Fruit fly (Drosophila melanogaster): Measurements from ENCODE around the gene CG31342.

The CG31342 gene

DNA sequence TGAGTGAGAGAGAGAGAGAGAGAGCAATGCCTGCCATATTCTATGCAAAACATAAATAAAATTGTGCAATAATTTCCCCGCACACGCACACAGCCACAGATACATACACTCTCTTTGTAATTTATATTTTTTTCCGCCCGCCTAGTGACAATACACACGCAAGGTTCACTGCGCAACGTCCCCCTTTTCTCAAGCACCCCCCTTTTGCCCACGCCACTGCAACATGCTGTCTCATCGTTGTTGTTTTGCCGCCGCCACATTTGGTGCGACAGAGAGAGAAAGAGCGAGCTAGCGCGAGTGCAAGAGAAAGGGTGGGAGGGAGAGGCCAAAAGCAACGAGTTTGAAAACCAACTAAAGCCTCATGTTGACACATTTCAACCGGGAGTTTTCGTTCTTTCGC is 26.5 kb downstream of the CG31342 start (continued):
- TF ChIP-seq Poxn (GFP tag; IDR thresholded peaks at IDR 0.05) (no peak), shn (GFP tag; optimal IDR thresholded peaks at IDR 0.05) (peak; percentile 22), eyg (GFP tag; optimal IDR thresholded peaks at IDR 0.05) (peak; percentile 66), repo (GFP tag; optimal IDR thresholded peaks at IDR 0.05) (peak; percentile 47), zfh1 (GFP tag; IDR thresholded peaks at IDR 0.05) (peak; percentile 75; the same call in 2 of the 3 replicates), HLH54F (GFP tag; optimal IDR thresholded peaks at IDR 0.05) (peak; percentile 55), CG10654 (GFP tag; optimal IDR thresholded peaks at IDR 0.05) (peak; percentile 16), CG43689 (GFP tag; IDR thresholded peaks at IDR 0.05) (peak; percentile 50; the same call in 1 of the 2 replicates), da (GFP tag; optimal IDR thresholded peaks at IDR 0.05) (peak; percentile 38), CG15269 (tag; optimal IDR thresholded peaks at IDR 0.05) (no peak), CG6689 (GFP tag; IDR thresholded peaks at IDR 0.05) (peak; percentile 53; the same call in 1 of the 2 replicates), HmgD (GFP tag; optimal IDR thresholded peaks at IDR 0.05) (peak; percentile 36), CG30020 (tag; optimal IDR thresholded peaks at IDR 0.05) (no peak), amos (GFP tag; IDR thresholded peaks at IDR 0.05; ENCODE audit: partially characterized antibody) (no peak), CG9609 (GFP tag; optimal IDR thresholded peaks at IDR 0.05) (peak; percentile 49), ato (GFP tag; IDR thresholded peaks at IDR 0.05; ENCODE audit: partially characterized antibody) (no peak), run (tag; optimal IDR thresholded peaks at IDR 0.05) (no peak), CG16779 (GFP tag; IDR thresholded peaks at IDR 0.05) (peak; percentile 57; the same call in 1 of the 2 replicates), z (GFP tag; IDR thresholded peaks at IDR 0.05) (no peak), CG18011 (GFP tag; optimal IDR thresholded peaks at IDR 0.05) (no peak), sr (GFP tag; IDR thresholded peaks at IDR 0.05) (peak; percentile 74; the same call in 2 of the 3 replicates), CG8388 (GFP tag; optimal IDR thresholded peaks at IDR 0.05) (no peak), Six4 (GFP tag; optimal IDR thresholded peaks at IDR 0.05) (peak; percentile 22), Chrac-16 (GFP tag; optimal IDR thresholded peaks at IDR 0.05) (peak; percentile 53), gro (GFP tag; optimal IDR thresholded peaks at IDR 0.05) (peak; percentile 61), CG17612 (GFP tag; IDR thresholded peaks at IDR 0.05) (no peak), Bteb2 (GFP tag; optimal IDR thresholded peaks at IDR 0.05) (no peak), ap (GFP tag; IDR thresholded peaks at IDR 0.05) (peak; percentile 62), CG4282 (GFP tag; optimal IDR thresholded peaks at IDR 0.05) (peak; percentile 51), HHEX (GFP tag; optimal IDR thresholded peaks at IDR 0.05) (no peak), ci (GFP tag; IDR thresholded peaks at IDR 0.05) (peak; percentile 82), Spps (tag; optimal IDR thresholded peaks at IDR 0.05) (no peak), CG12744 (GFP tag; optimal IDR thresholded peaks at IDR 0.05) (peak; percentile 2), so (GFP tag; IDR thresholded peaks at IDR 0.05) (0 out of 3 replicates have a peak, but pooled peaks have one; percentile 47), Xrp1 (GFP tag; IDR thresholded peaks at IDR 0.05) (peak; percentile 65), crp (GFP tag; optimal IDR thresholded peaks at IDR 0.05) (no peak), CG7357 (GFP tag; IDR thresholded peaks at IDR 0.05) (0 out of 3 replicates have a peak, but pooled peaks have one; percentile 29), dati (GFP tag; IDR thresholded peaks at IDR 0.05) (peak; percentile 37; the same call in 1 of the 2 replicates), ftz-f1 (GFP tag; optimal IDR thresholded peaks at IDR 0.05) (peak; percentile 48), pho (GFP tag; optimal IDR thresholded peaks at IDR 0.05) (peak; percentile 70), CG17385 (GFP tag; optimal IDR thresholded peaks at IDR 0.05) (peak; percentile 41), sob (GFP tag; IDR thresholded peaks at IDR 0.05) (peak; percentile 71), CG18764 (GFP tag; optimal IDR thresholded peaks at IDR 0.05) (no peak), tio (GFP tag; optimal IDR thresholded peaks at IDR 0.05) (no peak), CG4424 (GFP tag; optimal IDR thresholded peaks at IDR 0.05) (peak; percentile 18), Elba2 (GFP tag; optimal IDR thresholded peaks at IDR 0.05) (no peak), insv (GFP tag; optimal IDR thresholded peaks at IDR 0.05) (no peak), CG15073 (GFP tag; optimal IDR thresholded peaks at IDR 0.05) (no peak), CG10147 (GFP tag; optimal IDR thresholded peaks at IDR 0.05) (peak; percentile 43), B-H1 (GFP tag; IDR thresholded peaks at IDR 0.05) (peak; percentile 54; the same call in 2 of the 3 replicates), NK7.1 (GFP tag; optimal IDR thresholded peaks at IDR 0.05) (peak; percentile 59), Mrtf (GFP tag; IDR thresholded peaks at IDR 0.05) (0 out of 3 replicates have a peak, but pooled peaks have one; percentile 23)
